Fruit fly (Drosophila melanogaster): ENCODE data around the gene CG12746.

CG12746 gene

DNA sequence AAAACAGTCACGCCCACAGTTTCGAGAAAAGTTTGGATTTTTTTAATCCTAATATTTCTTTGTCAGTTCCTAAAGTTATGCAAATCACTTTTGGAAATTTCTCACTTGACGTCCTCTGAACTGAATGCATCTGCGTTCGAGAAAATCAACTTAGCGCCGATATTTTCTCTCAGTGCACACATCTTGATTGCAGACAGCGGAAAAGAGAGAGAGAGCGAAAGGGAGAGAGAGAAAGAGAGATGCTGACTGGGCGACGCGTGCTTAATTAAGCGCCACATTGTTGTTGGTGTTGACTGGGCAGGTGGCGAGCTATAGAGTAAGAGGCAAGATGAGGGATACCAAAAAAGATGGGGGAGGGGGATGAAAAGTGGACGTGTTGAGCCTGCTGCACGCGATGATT, 46.0 kb upstream of the CG12746 start (continued):
- TF ChIP-seq Bgb (GFP tag; IDR thresholded peaks at IDR 0.05; ENCODE audit: partially characterized antibody) = no peak
- TF ChIP-seq Hmr (GFP tag; optimal IDR thresholded peaks at IDR 0.05) = peak; percentile 2
- no peak for TF ChIP-seq CG14965 (GFP tag; optimal IDR thresholded peaks at IDR 0.05; ENCODE audit: borderline replicate concordance)
- TF ChIP-seq CG15601 (tag; optimal IDR thresholded peaks at IDR 0.05) = peak; percentile 29
- TF ChIP-seq Dad (GFP tag; optimal IDR thresholded peaks at IDR 0.05) = peak; percentile 49
- TF ChIP-seq C15 (GFP tag; IDR thresholded peaks at IDR 0.05) = no peak
- peak; percentile 15 for TF ChIP-seq CG8359 (GFP tag; optimal IDR thresholded peaks at IDR 0.05; ENCODE audit: borderline replicate concordance)
- peak; percentile 46 for TF ChIP-seq D19A (tag; optimal IDR thresholded peaks at IDR 0.05)
- peak; percentile 14 for TF ChIP-seq gcm (GFP tag; optimal IDR thresholded peaks at IDR 0.05)
- TF ChIP-seq D19B (GFP tag; optimal IDR thresholded peaks at IDR 0.05) = peak; percentile 17
- peak; percentile 35 for TF ChIP-seq da (GFP tag; optimal IDR thresholded peaks at IDR 0.05)
- peak; percentile 41 for TF ChIP-seq CG8924 (tag; optimal IDR thresholded peaks at IDR 0.05)
- TF ChIP-seq MBD-R2 (GFP tag; IDR thresholded peaks at IDR 0.05) = no peak
- no peak for TF ChIP-seq CG7928 (GFP tag; optimal IDR thresholded peaks at IDR 0.05)
- no peak for TF ChIP-seq sima (GFP tag; optimal IDR thresholded peaks at IDR 0.05)
- TF ChIP-seq CG10209 (GFP tag; optimal IDR thresholded peaks at IDR 0.05) = peak; percentile 38
- TF ChIP-seq zen (tag; optimal IDR thresholded peaks at IDR 0.05) = no peak
- peak; percentile 34 for TF ChIP-seq Bdp1 (GFP tag; optimal IDR thresholded peaks at IDR 0.05)
- TF ChIP-seq CG15011 (GFP tag; optimal IDR thresholded peaks at IDR 0.05) = no peak
- TF ChIP-seq CG16815 (GFP tag; optimal IDR thresholded peaks at IDR 0.05) = peak; percentile 21
- peak; percentile 54 for TF ChIP-seq her (GFP tag; optimal IDR thresholded peaks at IDR 0.05)
- TF ChIP-seq otp (GFP tag; IDR thresholded peaks at IDR 0.05) = 0 out of 3 replicates have a peak, but pooled peaks have one; percentile 57
- no peak for TF ChIP-seq Dip3 (GFP tag; optimal IDR thresholded peaks at IDR 0.05)
- TF ChIP-seq GATAe (GFP tag; conservative IDR thresholded peaks at IDR 0.05) = no peak
- TF ChIP-seq cad (GFP tag; optimal IDR thresholded peaks at IDR 0.05) = no peak
- peak; percentile 23 for TF ChIP-seq CG7786 (GFP tag; optimal IDR thresholded peaks at IDR 0.05)
- no peak for TF ChIP-seq dan (GFP tag; IDR thresholded peaks at IDR 0.05)
- TF ChIP-seq prd (optimal IDR thresholded peaks at IDR 0.05) = no peak
- peak; percentile 22; the same call in 1 of the 3 replicates for TF ChIP-seq prd (GFP tag; IDR thresholded peaks at IDR 0.05)
- TF ChIP-seq CG31224 (GFP tag; IDR thresholded peaks at IDR 0.05) = no peak
- TF ChIP-seq peb (GFP tag; IDR thresholded peaks at IDR 0.05) = no peak
- 0 out of 2 replicates have a peak, but pooled peaks have one; percentile 18 for TF ChIP-seq CG5953 (GFP tag; IDR thresholded peaks at IDR 0.05)
- TF ChIP-seq gsb (GFP tag; IDR thresholded peaks at IDR 0.05) = no peak
- no peak for TF ChIP-seq pan (optimal IDR thresholded peaks at IDR 0.05)
- TF ChIP-seq pan (GFP tag; optimal IDR thresholded peaks at IDR 0.05 in 1 of 2, IDR thresholded peaks at IDR 0.05 in 1 of 2) = peak in 1 of 2 experiments; percentile 66
- peak; percentile 39; the same call in 1 of the 2 replicates for TF ChIP-seq dati (GFP tag; IDR thresholded peaks at IDR 0.05)
- TF ChIP-seq pum (GFP tag; optimal IDR thresholded peaks at IDR 0.05) = peak; percentile 54
- TF ChIP-seq Dp (GFP tag; optimal IDR thresholded peaks at IDR 0.05) = no peak
- no peak for TF ChIP-seq z (GFP tag; IDR thresholded peaks at IDR 0.05)
- no peak for TF ChIP-seq Taf1 (GFP tag; IDR thresholded peaks at IDR 0.05)
- no peak for TF ChIP-seq CG15073 (GFP tag; optimal IDR thresholded peaks at IDR 0.05)
- TF ChIP-seq CG10267 (tag; optimal IDR thresholded peaks at IDR 0.05) = peak; percentile 36
- TF ChIP-seq CG11695 (GFP tag; IDR thresholded peaks at IDR 0.05) = peak; percentile 53; the same call in 1 of the 3 replicates
- no peak for TF ChIP-seq Vsx1 (GFP tag; optimal IDR thresholded peaks at IDR 0.05)
- no peak; the same call in 1 of the 2 replicates for TF ChIP-seq CG32532 (GFP tag; IDR thresholded peaks at IDR 0.05)
- TF ChIP-seq ken (GFP tag; IDR thresholded peaks at IDR 0.05) = peak; percentile 60; the same call in 1 of the 3 replicates
- TF ChIP-seq slou (GFP tag; optimal IDR thresholded peaks at IDR 0.05) = no peak
- TF ChIP-seq CG10431 (GFP tag; optimal IDR thresholded peaks at IDR 0.05) = no peak
- peak; percentile 47 for TF ChIP-seq Rfx (GFP tag; IDR thresholded peaks at IDR 0.05)
- peak; percentile 68 for TF ChIP-seq CG17359 (tag; optimal IDR thresholded peaks at IDR 0.05)
- peak; percentile 19 for TF ChIP-seq crc (GFP tag; optimal IDR thresholded peaks at IDR 0.05)
- TF ChIP-seq ranshi (GFP tag; IDR thresholded peaks at IDR 0.05) = peak; percentile 30; the same call in 1 of the 2 replicates

Data from whole organism, embryonic.